Fruit fly (Drosophila melanogaster) whole organism, pupa: ENCODE measurements around the gene Gr98b.

ENCODE experiments used
- CG15710 ChIP-seq: fragments of 200-800 bp; sonication (Bioruptor generic); optimal IDR thresholded peaks from 2 replicates; lab custom pipeline; 2018; ENCODE audit warnings: missing biosample characterization, mild to moderate bottlenecking, missing genetic modification characterization, moderate library complexity
- CG34367 ChIP-seq: fragments of 200-800 bp; sonication (Bioruptor generic); optimal IDR thresholded peaks from 2 replicates; lab custom pipeline; 2018; ENCODE audit warnings: missing biosample characterization, mild to moderate bottlenecking, missing genetic modification characterization
- CG8301 ChIP-seq: fragments of 200-800 bp; sonication (Bioruptor generic); optimal IDR thresholded peaks from 2 replicates; lab custom pipeline; 2018; ENCODE audit warnings: missing biosample characterization, mild to moderate bottlenecking, missing genetic modification characterization
- EcR ChIP-seq: fragments of 200-800 bp; sonication (Bioruptor generic); optimal IDR thresholded peaks from 3 replicates; lab custom pipeline; 2019; ENCODE audit warnings: missing biosample characterization, missing genetic modification characterization, mild to moderate bottlenecking, moderate library complexity, missing genetic modification reagents
- Ets98B ChIP-seq: fragments of 200-800 bp; sonication (Bioruptor generic); IDR thresholded peaks from 2 replicates; pipeline ENCODE4 v1.3.6; 2022; ENCODE audit warnings: missing biosample characterization, missing genetic modification characterization
- Pif1A ChIP-seq: fragments of 200-800 bp; sonication (Bioruptor generic); optimal IDR thresholded peaks from 3 replicates; lab custom pipeline; 2016; ENCODE audit warnings: missing biosample characterization, missing genetic modification characterization
- Snoo ChIP-seq: fragments of 200-800 bp; sonication (Bioruptor generic); optimal IDR thresholded peaks from 3 replicates; lab custom pipeline; 2017; ENCODE audit warnings: missing biosample characterization, mild to moderate bottlenecking, missing genetic modification characterization, inconsistent platforms
- fd96Ca ChIP-seq: fragments of 200-800 bp; sonication (Bioruptor generic); IDR thresholded peaks from 3 replicates; pipeline ENCODE4 v1.3.6; 2022; ENCODE audit warnings: missing biosample characterization, missing genetic modification characterization
- gl ChIP-seq: fragments of 200-800 bp; sonication (Bioruptor generic); optimal IDR thresholded peaks from 2 replicates; lab custom pipeline; 2018; ENCODE audit warnings: missing biosample characterization, mild to moderate bottlenecking, missing genetic modification characterization

DNA sequence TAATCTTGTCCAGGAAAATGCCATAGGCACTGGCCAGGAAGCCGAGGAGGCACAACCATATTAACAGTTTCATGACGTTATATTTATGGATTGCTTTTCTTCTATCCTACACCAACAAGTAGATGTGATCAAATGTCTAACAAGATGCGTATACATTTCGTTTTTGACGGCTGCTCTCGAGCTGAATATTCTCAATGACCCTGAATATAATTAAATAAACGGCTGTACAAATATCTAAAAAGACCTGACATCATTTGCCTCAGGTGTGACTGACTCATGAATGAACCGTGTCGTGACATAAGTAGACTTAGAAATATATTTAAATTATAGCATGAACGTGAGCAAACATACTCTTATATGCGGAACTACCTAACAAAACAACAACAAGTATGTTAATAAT is 39.4 kb upstream of the Gr98b start, which contains the start of gene CG5402:
- TF ChIP-seq EcR (GFP tag; lab: Kevin White, UChicago) (no peak), gl (no peak), CG8301 (no peak), Pif1A (no peak), fd96Ca (GFP tag; lab: Robert Waterston, UW) (no peak), CG34367 (no peak), Ets98B (GFP tag; lab: Robert Waterston, UW) (no peak), CG15710 (tag; lab: Kevin White, UChicago) (no peak), Snoo (no peak)
